Fruit fly (Drosophila melanogaster) whole organism, adult: ENCODE data around the gene Jhbp5.

Experiments
- CG12768 ChIP-seq: fragments of 200-800 bp; sonication (Bioruptor generic); optimal IDR thresholded peaks from 2 replicates; lab custom pipeline; 2017; ENCODE audit warnings: missing biosample characterization, missing genetic modification characterization, mild to moderate bottlenecking, moderate library complexity, missing genetic modification reagents
- CG33017 ChIP-seq: fragments of 200-800 bp; sonication (Bioruptor generic); optimal IDR thresholded peaks from 2 replicates; lab custom pipeline; 2018; ENCODE audit warnings: missing biosample characterization, mild to moderate bottlenecking, missing genetic modification characterization, moderate library complexity
- CG7045 ChIP-seq: fragments of 200-800 bp; sonication (Bioruptor generic); optimal IDR thresholded peaks from 2 replicates; lab custom pipeline; 2017; ENCODE audit warnings: missing biosample characterization, mild to moderate bottlenecking, missing genetic modification characterization
- Hr96 ChIP-seq: fragments of 200-800 bp; sonication (Bioruptor generic); optimal IDR thresholded peaks from 2 replicates; lab custom pipeline; 2016; ENCODE audit warnings: missing biosample characterization, missing genetic modification characterization
- Mnt ChIP-seq: fragments of 200-800 bp; sonication (Bioruptor generic); optimal IDR thresholded peaks from 2 replicates; lab custom pipeline; 2016; ENCODE audit warnings: missing biosample characterization, mild to moderate bottlenecking, missing genetic modification characterization
- ovo ChIP-seq: fragments of 200-800 bp; sonication (Bioruptor generic); optimal IDR thresholded peaks from 2 replicates; lab custom pipeline; 2016; ENCODE audit warnings: missing biosample characterization, missing genetic modification characterization
- tj ChIP-seq: fragments of 200-800 bp; sonication (Bioruptor generic); optimal IDR thresholded peaks from 3 replicates; lab custom pipeline; 2017; ENCODE audit warnings: missing biosample characterization, mild to moderate bottlenecking, missing genetic modification characterization, moderate library complexity

- TF ChIP-seq Hr96 (GFP tag; lab: Kevin White, UChicago) (no peak), CG12768 (GFP tag; lab: Kevin White, UChicago) (no peak), ovo (GFP tag; lab: Kevin White, UChicago) (no peak), tj (GFP tag; lab: Kevin White, UChicago) (no peak), Mnt (GFP tag; lab: Kevin White, UChicago) (no peak), CG33017 (tag; lab: Kevin White, UChicago) (no peak), CG7045 (GFP tag; lab: Kevin White, UChicago) (no peak)
Observed at dm6 chr3R:16029584-16029983, 16.3 kb downstream of the Jhbp5 start.
